Fruit fly (Drosophila melanogaster): ENCODE measurements around the gene CG32554.

DNA sequence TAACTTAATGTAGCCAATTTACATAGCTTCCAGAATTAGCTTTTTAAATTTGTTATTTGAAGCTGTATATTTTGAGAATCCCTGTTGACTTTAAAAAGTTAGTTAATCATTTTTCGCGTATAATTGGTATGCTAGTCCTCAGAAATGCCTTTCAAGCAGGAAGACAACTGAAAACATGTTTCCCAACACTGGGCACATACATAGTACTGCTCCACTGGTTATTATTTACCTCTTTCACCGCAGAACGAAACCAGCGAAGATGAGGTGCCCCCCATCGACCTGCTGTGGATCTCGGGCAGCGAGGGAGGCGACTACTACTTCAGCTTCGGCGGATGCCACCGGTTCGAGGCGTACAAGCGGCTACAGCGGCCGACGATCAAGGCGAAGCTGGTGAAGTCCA lies 5.3 kb upstream of the CG32554 start:
- TF ChIP-seq EcR (GFP tag; optimal IDR thresholded peaks at IDR 0.05) = no peak
- TF ChIP-seq CG4496 (GFP tag; IDR thresholded peaks at IDR 0.05) = no peak
- TF ChIP-seq gl (tag; optimal IDR thresholded peaks at IDR 0.05) = no peak
- TF ChIP-seq CG32121 (GFP tag; IDR thresholded peaks at IDR 0.05) = no peak
- no peak for TF ChIP-seq fd96Ca (GFP tag; IDR thresholded peaks at IDR 0.05)

Measured in whole organism, pupa.